Worm (Caenorhabditis elegans) whole organism, L2 larva: ENCODE results near the gene pmp-2.
A peak's percentile ranks its signal among the peaks of the same experiment; 100 is the strongest.

Experiments used
- C34F6.9 ChIP-seq: fragments of 150-350 bp; optimal IDR thresholded peaks from 2 replicates; lab custom pipeline; 2014; ENCODE audit warnings: missing biosample characterization, missing genetic modification characterization
- F13H6.1 ChIP-seq: sonication (generic microtip); optimal IDR thresholded peaks from 2 replicates; lab custom pipeline; 2016; ENCODE audit warnings: missing genetic modification characterization, missing compliant biosample characterization
- Y55F3AM.14 ChIP-seq: fragments of 200-800 bp; sonication (Bioruptor generic); optimal IDR thresholded peaks from 2 replicates; lab custom pipeline; 2018; ENCODE audit warnings: mild to moderate bottlenecking, missing genetic modification characterization, missing compliant biosample characterization
- ama-1 ChIP-seq: fragments of 150-350 bp; optimal IDR thresholded peaks from 2 replicates; lab custom pipeline; 2018; ENCODE audit warnings: inconsistent platforms
- ceh-16 ChIP-seq: fragments of 150-350 bp; optimal IDR thresholded peaks from 2 replicates; lab custom pipeline; 2014; ENCODE audit warnings: missing biosample characterization, missing genetic modification characterization
- crh-2 ChIP-seq: sonication (generic microtip); optimal IDR thresholded peaks from 2 replicates; lab custom pipeline; 2017; ENCODE audit warnings: missing biosample characterization, missing genetic modification characterization
- dmd-4 ChIP-seq: sonication (generic microtip); optimal IDR thresholded peaks from 2 replicates; lab custom pipeline; 2017; ENCODE audit warnings: missing biosample characterization, missing genetic modification characterization
- egl-27 ChIP-seq: sonication (generic microtip); optimal IDR thresholded peaks from 3 replicates; lab custom pipeline; 2017; ENCODE audit warnings: missing biosample characterization, missing genetic modification reagents, missing genetic modification characterization
- elt-1 ChIP-seq: fragments of 150-350 bp; optimal IDR thresholded peaks from 2 replicates; lab custom pipeline; 2014; ENCODE audit warnings: missing biosample characterization, missing genetic modification characterization
- elt-3 ChIP-seq: sonication (generic microtip); optimal IDR thresholded peaks from 2 replicates; lab custom pipeline; 2017; ENCODE audit warnings: missing biosample characterization, missing genetic modification characterization
- fos-1 ChIP-seq: fragments of 150-350 bp; optimal IDR thresholded peaks from 2 replicates; lab custom pipeline; 2014; ENCODE audit warnings: missing biosample characterization, missing genetic modification characterization
- gmeb-1 ChIP-seq: fragments of 150-350 bp; optimal IDR thresholded peaks from 2 replicates; lab custom pipeline; 2014; ENCODE audit warnings: missing biosample characterization, missing genetic modification characterization
- lin-13 ChIP-seq: fragments of 150-350 bp; optimal IDR thresholded peaks from 2 replicates; lab custom pipeline; 2014; ENCODE audit warnings: missing biosample characterization, missing genetic modification reagents, missing genetic modification characterization
- lsy-2 ChIP-seq, 2 experiments: fragments of 150-350 bp in 1 of 2; sonication (generic microtip) in 1 of 2; optimal IDR thresholded peaks; 2 replicates each; lab custom pipeline; 2014 to 2017; ENCODE audit warnings: missing biosample characterization in 2 of 2, missing genetic modification characterization in 2 of 2
- mab-5 ChIP-seq: fragments of 150-350 bp; optimal IDR thresholded peaks from 2 replicates; lab custom pipeline; 2014; ENCODE audit warnings: missing biosample characterization, missing genetic modification characterization
- nhr-10 ChIP-seq: sonication (generic microtip); optimal IDR thresholded peaks from 2 replicates; lab custom pipeline; 2017; ENCODE audit warnings: missing biosample characterization, missing genetic modification characterization
- nhr-12 ChIP-seq: fragments of 150-350 bp; optimal IDR thresholded peaks from 2 replicates; lab custom pipeline; 2014; ENCODE audit warnings: missing biosample characterization, missing genetic modification characterization
- nhr-129 ChIP-seq: fragments of 150-350 bp; optimal IDR thresholded peaks from 2 replicates; lab custom pipeline; 2014; ENCODE audit warnings: missing biosample characterization, missing genetic modification characterization
- nhr-21 ChIP-seq: fragments of 150-350 bp; optimal IDR thresholded peaks from 2 replicates; lab custom pipeline; 2014; ENCODE audit warnings: missing biosample characterization, missing genetic modification characterization
- nhr-23 ChIP-seq: fragments of 150-350 bp; optimal IDR thresholded peaks from 2 replicates; lab custom pipeline; 2014; ENCODE audit warnings: missing biosample characterization, missing genetic modification reagents, missing genetic modification characterization
- nhr-237 ChIP-seq: fragments of 150-350 bp; optimal IDR thresholded peaks from 2 replicates; lab custom pipeline; 2014; ENCODE audit warnings: missing biosample characterization, missing genetic modification characterization
- nhr-25 ChIP-seq: fragments of 150-350 bp; sonication (generic microtip); optimal IDR thresholded peaks from 3 replicates; lab custom pipeline; 2014; ENCODE audit warnings: missing biosample characterization, missing genetic modification characterization
- nhr-6 ChIP-seq: fragments of 150-350 bp; optimal IDR thresholded peaks from 2 replicates; lab custom pipeline; 2014; ENCODE audit warnings: missing biosample characterization, missing genetic modification characterization
- nhr-77 ChIP-seq: fragments of 150-350 bp; optimal IDR thresholded peaks from 2 replicates; lab custom pipeline; 2014; ENCODE audit warnings: missing biosample characterization, missing genetic modification characterization
- sem-4 ChIP-seq: fragments of 150-350 bp; optimal IDR thresholded peaks from 2 replicates; lab custom pipeline; 2014; ENCODE audit warnings: missing biosample characterization, missing genetic modification reagents, missing genetic modification characterization
- sma-3 ChIP-seq: sonication (generic microtip); optimal IDR thresholded peaks from 2 replicates; lab custom pipeline; 2016; ENCODE audit warnings: missing genetic modification reagents, missing genetic modification characterization, missing compliant biosample characterization
- sma-9 ChIP-seq, 2 experiments: fragments of 150-350 bp in 1 of 2; sonication (generic microtip) in 1 of 2; optimal IDR thresholded peaks; 2 replicates each; lab custom pipeline; 2014 to 2016; ENCODE audit warnings: missing genetic modification characterization in 2 of 2, mild to moderate bottlenecking in 1 of 2, missing biosample characterization in 1 of 2, missing compliant biosample characterization in 1 of 2, missing genetic modification reagents in 1 of 2, moderate library complexity in 1 of 2
- snpc-4 ChIP-seq: fragments of 150-350 bp; optimal IDR thresholded peaks from 2 replicates; lab custom pipeline; 2014; ENCODE audit warnings: missing biosample characterization, missing genetic modification characterization
- unc-39 ChIP-seq: fragments of 150-350 bp; optimal IDR thresholded peaks from 2 replicates; lab custom pipeline; 2014; ENCODE audit warnings: missing biosample characterization, missing genetic modification characterization
- unc-55 ChIP-seq: fragments of 150-350 bp; sonication (generic microtip); optimal IDR thresholded peaks from 3 replicates; lab custom pipeline; 2014; ENCODE audit warnings: missing biosample characterization, missing genetic modification reagents, missing genetic modification characterization
- zag-1 ChIP-seq: fragments of 150-350 bp; optimal IDR thresholded peaks from 2 replicates; lab custom pipeline; 2014; ENCODE audit warnings: missing biosample characterization, missing genetic modification characterization
- ztf-4 ChIP-seq: fragments of 150-350 bp; optimal IDR thresholded peaks from 2 replicates; lab custom pipeline; 2014; ENCODE audit warnings: missing biosample characterization, missing genetic modification characterization

The pmp-2 gene

DNA sequence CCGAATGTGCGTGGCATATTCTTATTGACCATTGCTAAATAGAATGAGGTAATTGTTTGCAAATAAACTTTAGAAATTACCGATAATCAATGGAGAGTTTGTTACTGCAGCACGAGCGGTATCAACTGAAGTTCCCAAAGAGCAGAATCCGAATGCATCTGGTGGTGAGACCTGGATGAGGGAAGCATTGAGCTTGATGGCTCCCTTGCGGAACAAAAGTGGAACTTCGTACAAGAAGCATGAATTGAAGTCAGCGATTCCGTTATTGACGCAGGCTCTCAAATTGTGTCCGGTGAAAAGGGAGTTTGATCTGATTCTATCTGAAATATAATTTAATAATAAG lies 1.9 kb upstream of the pmp-2 start:
- peak; percentile 15 for TF ChIP-seq gmeb-1 (tag; lab: Kevin White, UChicago)
- no peak for TF ChIP-seq sma-3 (GFP tag; lab: Kevin White, UChicago)
- no peak for TF ChIP-seq egl-27 (tag; lab: Kevin White, UChicago)
- TF ChIP-seq lsy-2 (tag; optimal IDR thresholded peaks at IDR 0.05; lab: Kevin White, UChicago), result no peak

DNA sequence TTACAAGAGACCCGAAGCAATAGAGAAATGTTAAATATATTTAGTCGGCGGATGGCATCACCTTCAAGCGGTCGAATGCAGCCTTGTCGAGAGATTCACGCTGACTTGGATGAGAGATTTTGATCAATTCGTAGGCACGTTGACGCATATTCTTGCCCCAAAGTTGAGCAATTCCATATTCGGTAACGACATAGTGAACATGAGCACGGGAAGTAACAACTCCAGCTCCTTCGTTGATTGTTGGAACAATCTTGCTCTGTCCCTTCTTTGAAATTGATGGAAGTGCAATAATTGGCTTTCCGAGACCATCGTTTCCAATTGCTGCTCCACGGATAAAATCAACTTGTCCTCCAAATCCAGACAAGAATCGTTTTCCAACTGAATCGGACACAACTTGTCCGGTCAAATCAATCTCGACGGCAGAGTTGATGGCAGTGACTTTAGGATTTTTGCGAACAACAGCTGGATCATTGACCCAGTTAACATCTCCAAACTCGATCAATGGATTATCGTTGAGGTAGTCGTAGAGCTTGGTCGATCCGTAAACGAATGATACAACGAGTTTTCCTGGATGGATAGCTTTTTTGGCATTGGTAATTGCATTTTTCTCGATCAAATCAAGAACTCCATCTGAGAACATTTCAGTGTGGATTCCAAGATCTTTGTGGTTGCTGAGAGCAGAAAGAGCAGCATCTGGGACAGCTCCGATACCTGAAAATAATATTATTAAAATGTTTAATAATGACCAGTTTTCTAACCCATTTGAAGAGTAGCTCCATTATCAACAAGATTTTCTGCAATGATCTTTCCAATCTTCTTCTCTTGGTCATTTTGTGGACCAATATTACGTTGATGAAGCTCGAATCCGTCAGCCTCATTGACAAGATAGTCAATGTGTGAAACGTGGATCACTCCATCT lies 1.3 kb upstream of the pmp-2 start:
- peak; percentile 3 for TF ChIP-seq ceh-16 (tag; lab: Kevin White, UChicago)
- no peak for TF ChIP-seq fos-1 (tag; lab: Kevin White, UChicago)
- no peak for TF ChIP-seq nhr-23
- no peak for TF ChIP-seq nhr-6
- peak; percentile 81 for TF ChIP-seq ama-1 (lab: Kevin White, UChicago)

DNA sequence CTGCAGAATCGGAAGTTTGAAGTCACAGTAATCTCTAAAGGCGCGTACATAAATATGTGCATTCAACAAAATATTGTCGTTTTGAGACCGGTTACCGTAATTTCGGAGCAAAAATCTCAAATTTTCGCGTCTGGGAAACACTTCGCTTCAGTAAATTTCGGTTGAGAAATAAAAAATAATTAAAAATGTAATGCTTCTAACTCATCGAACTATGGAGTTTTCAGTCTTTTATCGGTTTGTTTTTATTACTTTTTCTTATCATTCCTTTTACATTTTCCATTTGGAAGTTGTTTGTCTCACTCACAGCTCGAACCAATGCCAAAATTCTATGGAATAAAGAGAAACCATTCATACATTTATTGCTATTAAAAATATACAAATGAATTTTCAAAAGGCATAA lies 606 bp upstream of the pmp-2 start:
- TF ChIP-seq nhr-25 (tag; lab: Kevin White, UChicago) (peak; percentile 25), dmd-4 (no peak), gmeb-1 (tag; lab: Kevin White, UChicago) (peak; percentile 62), mab-5 (peak; percentile 3), lsy-2 (tag; optimal IDR thresholded peaks at IDR 0.05; lab: Kevin White, UChicago) (peak in 1 of 2 experiments; percentile 74), nhr-21 (tag; lab: Kevin White, UChicago) (no peak), Y55F3AM.14 (peak; percentile 42), nhr-237 (tag; lab: Kevin White, UChicago) (no peak), lin-13 (peak; percentile 68), nhr-129 (tag; lab: Kevin White, UChicago) (peak; percentile 36), egl-27 (tag; lab: Kevin White, UChicago) (no peak), ama-1 (lab: Kevin White, UChicago) (peak; percentile 63), crh-2 (peak; percentile 79), sma-9 (GFP tag; optimal IDR thresholded peaks at IDR 0.05; lab: Kevin White, UChicago) (peak; percentile 49), sma-9 (tag; optimal IDR thresholded peaks at IDR 0.05; lab: Kevin White, UChicago) (no peak), unc-55 (GFP tag; lab: Kevin White, UChicago) (peak; percentile 18), zag-1 (tag; lab: Kevin White, UChicago) (no peak), sma-3 (GFP tag; lab: Kevin White, UChicago) (peak; percentile 36), F13H6.1 (peak; percentile 35), elt-3 (no peak), C34F6.9 (tag; lab: Kevin White, UChicago) (peak; percentile 16), sem-4 (peak; percentile 32), nhr-6 (peak; percentile 46), ztf-4 (tag; lab: Kevin White, UChicago) (peak; percentile 89), snpc-4 (tag; lab: Kevin White, UChicago) (no peak)

DNA sequence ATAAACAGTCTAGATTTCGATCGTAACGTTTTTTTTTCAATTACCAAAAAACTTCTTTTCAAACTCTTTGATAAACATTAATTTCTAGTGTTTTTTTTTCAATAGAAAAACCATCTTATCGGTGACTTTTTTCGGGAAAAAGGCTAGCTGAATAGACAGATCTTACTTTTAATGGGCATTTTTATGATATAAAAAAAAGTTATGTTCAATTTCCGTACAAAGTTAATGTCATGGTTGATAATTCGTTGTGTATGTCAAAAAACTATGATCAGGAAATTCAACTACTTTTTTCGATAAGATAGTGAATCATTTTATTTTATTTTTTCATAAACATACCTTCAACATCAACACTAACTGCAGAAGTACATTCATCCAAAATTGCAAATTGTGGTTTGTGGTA lies 3.0 kb downstream of the pmp-2 start:
- TF ChIP-seq lsy-2 (tag; optimal IDR thresholded peaks at IDR 0.05; lab: Kevin White, UChicago), result no peak
- TF ChIP-seq fos-1 (tag; lab: Kevin White, UChicago), result peak; percentile 24

DNA sequence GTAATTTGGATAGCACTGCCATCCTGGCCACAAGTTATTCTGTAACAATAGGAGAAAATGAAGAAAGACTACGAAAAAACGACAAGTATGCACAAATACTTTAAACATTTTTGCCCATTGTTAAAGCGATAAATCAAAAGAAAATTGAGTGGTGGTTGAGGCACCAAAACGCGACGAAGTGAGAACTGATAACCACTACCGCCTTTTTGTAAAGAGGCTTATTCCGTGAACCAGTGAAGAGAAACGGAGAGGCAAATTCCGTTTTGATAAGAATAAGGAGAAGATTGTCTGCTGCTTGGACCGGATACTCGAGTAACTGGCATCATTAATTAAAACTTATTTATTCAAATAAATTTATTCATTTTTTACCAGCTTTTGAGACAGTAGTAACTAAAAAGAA lies 3.9 kb downstream of the pmp-2 start, which contains the start of gene pmp-1:
Gene pmp-1 (minus strand): TSS at position 39 of the 400 bp plus-strand sequence.
- no peak for TF ChIP-seq mab-5
- TF ChIP-seq fos-1 (tag; lab: Kevin White, UChicago), result peak; percentile 77
- no peak for TF ChIP-seq unc-39

DNA sequence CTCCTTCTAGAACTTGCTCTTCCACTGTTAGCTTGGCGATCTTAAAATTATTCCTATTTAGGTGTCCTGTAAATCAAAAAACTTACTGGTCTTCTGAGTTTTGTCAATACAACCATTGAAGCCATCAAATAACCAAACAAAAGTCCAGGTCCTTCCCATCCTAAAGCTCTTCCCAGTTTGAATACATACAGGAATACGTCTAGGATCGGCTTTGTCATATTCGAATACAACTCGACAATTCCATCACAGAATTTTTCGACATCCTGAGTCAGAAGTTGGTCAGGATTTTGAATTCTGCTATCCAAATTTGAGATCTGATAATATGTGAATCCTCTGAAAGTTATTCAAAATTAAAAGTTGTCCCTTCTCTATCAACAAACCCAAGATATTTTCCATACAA lies 5.3 kb downstream of the pmp-2 start:
- no peak for TF ChIP-seq nhr-12 (tag; lab: Kevin White, UChicago)
- no peak for TF ChIP-seq sma-9 (GFP tag; optimal IDR thresholded peaks at IDR 0.05; lab: Kevin White, UChicago)
- no peak for TF ChIP-seq sma-9 (tag; optimal IDR thresholded peaks at IDR 0.05; lab: Kevin White, UChicago)
- TF ChIP-seq Y55F3AM.14, result no peak
- no peak for TF ChIP-seq nhr-77 (tag; lab: Kevin White, UChicago)
- no peak for TF ChIP-seq nhr-10 (tag; lab: Kevin White, UChicago)
- TF ChIP-seq ama-1 (lab: Kevin White, UChicago), result no peak
- no peak for TF ChIP-seq unc-39
- TF ChIP-seq elt-1 (tag; lab: Kevin White, UChicago), result no peak
- no peak for TF ChIP-seq sem-4
